Worm (Caenorhabditis elegans) whole organism, late embryonic: ENCODE data around the gene srh-297.

Source experiments
- C08G9.2 ChIP-seq: sonication (generic microtip); optimal IDR thresholded peaks from 2 replicates; lab custom pipeline; 2016; ENCODE audit warnings: mild to moderate bottlenecking, missing genetic modification characterization, moderate library complexity, missing compliant biosample characterization
- F13H6.1 ChIP-seq: sonication (generic microtip); optimal IDR thresholded peaks from 2 replicates; lab custom pipeline; 2016; ENCODE audit warnings: missing genetic modification characterization, missing compliant biosample characterization
- Y22D7AL.16 ChIP-seq: sonication (generic microtip); optimal IDR thresholded peaks from 2 replicates; lab custom pipeline; 2016; ENCODE audit warnings: missing genetic modification characterization, missing compliant biosample characterization
- ama-1 ChIP-seq: fragments of 150-350 bp; optimal IDR thresholded peaks from 2 replicates; lab custom pipeline; 2014
- ceh-19 ChIP-seq: fragments of 200-800 bp; sonication (Bioruptor generic); optimal IDR thresholded peaks from 2 replicates; lab custom pipeline; 2018; ENCODE audit warnings: mild to moderate bottlenecking, missing genetic modification characterization, missing compliant biosample characterization
- ceh-2 ChIP-seq: sonication (generic microtip); optimal IDR thresholded peaks from 2 replicates; lab custom pipeline; 2016; ENCODE audit warnings: missing genotype, missing genetic modification characterization, missing compliant biosample characterization
- ceh-30 ChIP-seq: fragments of 150-350 bp; optimal IDR thresholded peaks from 2 replicates; lab custom pipeline; 2014; ENCODE audit warnings: missing biosample characterization, missing genetic modification characterization
- ceh-31 ChIP-seq: sonication (generic microtip); optimal IDR thresholded peaks from 2 replicates; lab custom pipeline; 2016; ENCODE audit warnings: missing genetic modification characterization, missing compliant biosample characterization
- ceh-6 ChIP-seq: fragments of 200-800 bp; sonication (Bioruptor generic); optimal IDR thresholded peaks from 2 replicates; lab custom pipeline; 2018; ENCODE audit warnings: mild to moderate bottlenecking, missing genetic modification characterization, missing compliant biosample characterization
- che-1 ChIP-seq: sonication (generic microtip); optimal IDR thresholded peaks from 2 replicates; lab custom pipeline; 2016; ENCODE audit warnings: mild to moderate bottlenecking, missing genetic modification characterization, missing compliant biosample characterization
- dve-1 ChIP-seq: sonication (generic microtip); optimal IDR thresholded peaks from 2 replicates; lab custom pipeline; 2017; ENCODE audit warnings: antibody characterized with exemption, mild to moderate bottlenecking, missing genetic modification characterization, missing compliant biosample characterization
- elt-4 ChIP-seq: sonication (generic microtip); optimal IDR thresholded peaks from 2 replicates; lab custom pipeline; 2016; ENCODE audit warnings: missing genetic modification characterization, missing compliant biosample characterization
- eyg-1 ChIP-seq: sonication (generic microtip); optimal IDR thresholded peaks from 2 replicates; lab custom pipeline; 2016; ENCODE audit warnings: missing genotype, missing genetic modification characterization, missing compliant biosample characterization
- fkh-10 ChIP-seq: fragments of 150-350 bp; optimal IDR thresholded peaks from 2 replicates; lab custom pipeline; 2014; ENCODE audit warnings: missing biosample characterization, missing genetic modification reagents, missing genetic modification characterization
- hlh-13 ChIP-seq: fragments of 200-800 bp; sonication (Bioruptor generic); optimal IDR thresholded peaks from 2 replicates; lab custom pipeline; 2018; ENCODE audit warnings: mild to moderate bottlenecking, missing genetic modification characterization, missing compliant biosample characterization
- hlh-15 ChIP-seq: sonication (generic microtip); optimal IDR thresholded peaks from 2 replicates; lab custom pipeline; 2016; ENCODE audit warnings: missing genetic modification characterization, missing compliant biosample characterization
- hlh-30 ChIP-seq: sonication (generic microtip); optimal IDR thresholded peaks from 2 replicates; lab custom pipeline; 2017; ENCODE audit warnings: antibody characterized with exemption, missing genetic modification characterization, missing compliant biosample characterization; ENCODE audit not compliant: insufficient read depth
- hlh-6 ChIP-seq: sonication (generic microtip); optimal IDR thresholded peaks from 2 replicates; lab custom pipeline; 2016; ENCODE audit warnings: missing genotype, missing genetic modification characterization, missing compliant biosample characterization
- lim-6 ChIP-seq: sonication (generic microtip); optimal IDR thresholded peaks from 2 replicates; lab custom pipeline; 2016; ENCODE audit warnings: missing genetic modification characterization, missing compliant biosample characterization
- lin-11 ChIP-seq: fragments of 200-800 bp; sonication (Bioruptor generic); optimal IDR thresholded peaks from 2 replicates; lab custom pipeline; 2018; ENCODE audit warnings: mild to moderate bottlenecking, missing genetic modification characterization, missing compliant biosample characterization
- madf-2 ChIP-seq: sonication (generic microtip); optimal IDR thresholded peaks from 2 replicates; lab custom pipeline; 2017; ENCODE audit warnings: missing genetic modification characterization, missing compliant biosample characterization
- nfya-1 ChIP-seq: sonication (generic microtip); optimal IDR thresholded peaks from 2 replicates; lab custom pipeline; 2017; ENCODE audit warnings: missing genetic modification characterization, mild to moderate bottlenecking, missing compliant biosample characterization, antibody characterized with exemption, moderate library complexity
- nhr-232 ChIP-seq: sonication (generic microtip); optimal IDR thresholded peaks from 2 replicates; lab custom pipeline; 2016; ENCODE audit warnings: missing genetic modification characterization, missing compliant biosample characterization
- npax-4 ChIP-seq: sonication (generic microtip); optimal IDR thresholded peaks from 2 replicates; lab custom pipeline; 2016; ENCODE audit warnings: missing genetic modification characterization, missing compliant biosample characterization
- odd-2 ChIP-seq: sonication (generic microtip); optimal IDR thresholded peaks from 2 replicates; lab custom pipeline; 2017; ENCODE audit warnings: antibody characterized with exemption, mild to moderate bottlenecking, missing genetic modification characterization, missing compliant biosample characterization
- pqm-1 ChIP-seq: sonication (generic microtip); optimal IDR thresholded peaks from 2 replicates; lab custom pipeline; 2016; ENCODE audit warnings: missing genetic modification characterization, missing compliant biosample characterization
- pros-1 ChIP-seq: fragments of 150-350 bp; optimal IDR thresholded peaks from 2 replicates; lab custom pipeline; 2014; ENCODE audit warnings: missing biosample characterization, missing genetic modification reagents, missing genetic modification characterization
- rnt-1 ChIP-seq: sonication (generic microtip); optimal IDR thresholded peaks from 2 replicates; lab custom pipeline; 2016; ENCODE audit warnings: missing genetic modification characterization, missing compliant biosample characterization
- sox-2 ChIP-seq: fragments of 200-800 bp; sonication (Bioruptor generic); IDR thresholded peaks from 2 replicates; pipeline ENCODE4 v1.3.6; 2022; ENCODE audit warnings: missing genetic modification reagents, missing genetic modification characterization, missing compliant biosample characterization
- tbx-2 ChIP-seq: sonication (generic microtip); optimal IDR thresholded peaks from 2 replicates; lab custom pipeline; 2016; ENCODE audit warnings: missing genetic modification characterization, missing compliant biosample characterization
- tbx-7 ChIP-seq: sonication (generic microtip); optimal IDR thresholded peaks from 2 replicates; lab custom pipeline; 2016; ENCODE audit warnings: missing genotype, missing genetic modification characterization, missing compliant biosample characterization
- ttx-3 ChIP-seq: sonication (generic microtip); optimal IDR thresholded peaks from 2 replicates; lab custom pipeline; 2016; ENCODE audit warnings: missing genetic modification reagents, missing genetic modification characterization, missing compliant biosample characterization
- unc-3 ChIP-seq, 2 experiments: fragments of 200-800 bp in 1 of 2; sonication (Bioruptor generic) in 1 of 2; sonication (generic microtip) in 1 of 2; conservative IDR thresholded peaks in 1 of 2; optimal IDR thresholded peaks in 1 of 2; 2 replicates each; pipeline versions ENCODE4 v1.3.6 to Lab custom; 2016 to 2022; ENCODE audit warnings: missing compliant biosample characterization in 2 of 2, missing genetic modification characterization in 2 of 2, missing genetic modification reagents in 1 of 2
- unc-42 ChIP-seq: sonication (generic microtip); optimal IDR thresholded peaks from 2 replicates; lab custom pipeline; 2016; ENCODE audit warnings: missing genotype, missing genetic modification characterization, missing compliant biosample characterization
- unc-55 ChIP-seq: sonication (generic microtip); optimal IDR thresholded peaks from 2 replicates; lab custom pipeline; 2017; ENCODE audit warnings: missing biosample characterization, missing genetic modification reagents, missing genetic modification characterization
- unc-86 ChIP-seq: sonication (generic microtip); optimal IDR thresholded peaks from 2 replicates; lab custom pipeline; 2016; ENCODE audit warnings: missing genetic modification characterization, missing compliant biosample characterization

Gene srh-297

ce11 chrII:3244758-3245157, 14.4 kb upstream of the srh-297 start:
- TF ChIP-seq elt-4 (tag; lab: Kevin White, UChicago) = no peak
- TF ChIP-seq sox-2 (GFP tag; lab: Robert Waterston, UW) = no peak
- TF ChIP-seq unc-55 (GFP tag; lab: Kevin White, UChicago) = no peak
- no peak for TF ChIP-seq C08G9.2 (tag; lab: Kevin White, UChicago)
- TF ChIP-seq unc-42 = no peak
- TF ChIP-seq unc-3 (GFP tag; conservative IDR thresholded peaks at IDR 0.05; lab: Robert Waterston, UW) = no peak
- no peak for TF ChIP-seq unc-3 (tag; optimal IDR thresholded peaks at IDR 0.05; lab: Kevin White, UChicago)
- TF ChIP-seq nfya-1 (tag; lab: Kevin White, UChicago) = no peak
- no peak for TF ChIP-seq ceh-19
- TF ChIP-seq dve-1 = no peak
- TF ChIP-seq odd-2 (tag; lab: Kevin White, UChicago) = no peak
- no peak for TF ChIP-seq unc-86
- no peak for TF ChIP-seq pros-1 (tag; lab: Kevin White, UChicago)
- no peak for TF ChIP-seq ama-1 (lab: Kevin White, UChicago)
- TF ChIP-seq hlh-6 (tag; lab: Kevin White, UChicago) = no peak
- TF ChIP-seq nhr-232 = no peak
- no peak for TF ChIP-seq che-1 (tag; lab: Kevin White, UChicago)

ce11 chrII:3244070-3244469, 13.7 kb upstream of the srh-297 start, which contains the start of gene C17F4.12:
C17F4.12 (minus strand) TSS chrII:3244170.
- TF ChIP-seq F13H6.1 (tag; lab: Kevin White, UChicago) (no peak), ceh-2 (tag; lab: Kevin White, UChicago) (no peak), ttx-3 (tag; lab: Kevin White, UChicago) (no peak), lin-11 (tag; lab: Kevin White, UChicago) (no peak), pqm-1 (tag; lab: Kevin White, UChicago) (no peak), nhr-232 (no peak), hlh-30 (tag; lab: Kevin White, UChicago) (no peak), Y22D7AL.16 (no peak)
- TF ChIP-seq, all 69 proteins: peak for 0

ce11 chrII:3241842-3242241, 11.5 kb upstream of the srh-297 start:
- TF ChIP-seq F13H6.1 (tag; lab: Kevin White, UChicago) = no peak
- no peak for TF ChIP-seq fkh-10 (GFP tag; lab: Kevin White, UChicago)
- TF ChIP-seq tbx-2 (tag; lab: Kevin White, UChicago) = no peak
- TF ChIP-seq lim-6 (tag; lab: Kevin White, UChicago) = no peak
- no peak for TF ChIP-seq madf-2 (tag; lab: Kevin White, UChicago)
- TF ChIP-seq pqm-1 (tag; lab: Kevin White, UChicago) = no peak
- TF ChIP-seq C08G9.2 (tag; lab: Kevin White, UChicago) = no peak
- no peak for TF ChIP-seq ceh-31 (tag; lab: Kevin White, UChicago)
- TF ChIP-seq, all 69 proteins: peak for 0

ce11 chrII:3240207-3240606, 9.9 kb upstream of the srh-297 start, which contains the start of gene C17F4.3:
C17F4.3 (plus strand) TSS chrII:3240507.
- TF ChIP-seq nhr-232 (no peak), ama-1 (lab: Kevin White, UChicago) (no peak), hlh-13 (no peak), ceh-19 (no peak), tbx-7 (no peak), unc-42 (no peak), rnt-1 (tag; lab: Kevin White, UChicago) (no peak), eyg-1 (no peak), ceh-30 (no peak), npax-4 (tag; lab: Kevin White, UChicago) (no peak), che-1 (tag; lab: Kevin White, UChicago) (no peak), hlh-15 (tag; lab: Kevin White, UChicago) (no peak), ceh-6 (GFP tag; lab: Kevin White, UChicago) (no peak)
